Fruit fly (Drosophila melanogaster) whole organism, embryonic: ENCODE data around the gene da.

ENCODE experiments used
- Antp ChIP-seq: fragments of 200-800 bp; sonication (Bioruptor generic); optimal IDR thresholded peaks from 3 replicates; lab custom pipeline; 2016; ENCODE audit warnings: missing biosample characterization, missing genetic modification characterization
- CG10147 ChIP-seq: fragments of 200-800 bp; sonication (Bioruptor generic); optimal IDR thresholded peaks from 2 replicates; lab custom pipeline; 2019; ENCODE audit warnings: missing biosample characterization, mild to moderate bottlenecking, missing genetic modification characterization, moderate library complexity
- CG12104 ChIP-seq: fragments of 200-800 bp; sonication (Bioruptor generic); optimal IDR thresholded peaks from 3 replicates; lab custom pipeline; 2016; ENCODE audit warnings: missing biosample characterization, missing genetic modification characterization
- CG12236 ChIP-seq: fragments of 200-800 bp; sonication (Bioruptor generic); optimal IDR thresholded peaks from 2 replicates; lab custom pipeline; 2016; ENCODE audit warnings: missing biosample characterization, missing genetic modification characterization
- CG12659 ChIP-seq: fragments of 200-800 bp; sonication (Bioruptor generic); optimal IDR thresholded peaks from 3 replicates; lab custom pipeline; 2017; ENCODE audit warnings: mild to moderate bottlenecking, missing biosample characterization, missing genetic modification reagents, missing genetic modification characterization
- CG14014 ChIP-seq: fragments of 200-800 bp; sonication (Bioruptor generic); IDR thresholded peaks from 2 replicates; pipeline ENCODE4 v1.3.6; 2022; ENCODE audit warnings: missing biosample characterization, missing genetic modification characterization
- CG14441 ChIP-seq: fragments of 200-800 bp; sonication (Bioruptor generic); IDR thresholded peaks from 2 replicates; pipeline ENCODE4 v1.3.6; 2022; ENCODE audit warnings: missing biosample characterization, missing genetic modification characterization
- CG14965 ChIP-seq: fragments of 200-800 bp; sonication (Bioruptor generic); optimal IDR thresholded peaks from 2 replicates; lab custom pipeline; 2016; ENCODE audit warnings: missing biosample characterization, missing genetic modification characterization, borderline replicate concordance
- CG15479 ChIP-seq: fragments of 200-800 bp; sonication (Bioruptor generic); optimal IDR thresholded peaks from 3 replicates; lab custom pipeline; 2019; ENCODE audit warnings: missing biosample characterization, mild to moderate bottlenecking, missing genetic modification characterization, moderate library complexity
- CG15514 ChIP-seq: fragments of 200-800 bp; sonication (Bioruptor generic); optimal IDR thresholded peaks from 3 replicates; lab custom pipeline; 2017; ENCODE audit warnings: missing biosample characterization, missing genetic modification characterization, mild to moderate bottlenecking, moderate library complexity, missing genetic modification reagents
- CG1602 ChIP-seq: fragments of 200-800 bp; sonication (Bioruptor generic); optimal IDR thresholded peaks from 3 replicates; lab custom pipeline; 2016; ENCODE audit warnings: missing biosample characterization, missing genetic modification characterization
- CG1792 ChIP-seq: fragments of 200-800 bp; sonication (Bioruptor generic); optimal IDR thresholded peaks from 2 replicates; lab custom pipeline; 2016; ENCODE audit warnings: missing biosample characterization, missing genetic modification characterization
- CG30403 ChIP-seq: fragments of 200-800 bp; sonication (Bioruptor generic); optimal IDR thresholded peaks from 3 replicates; lab custom pipeline; 2016; ENCODE audit warnings: missing biosample characterization, missing genetic modification characterization
- CG32772 ChIP-seq: fragments of 200-800 bp; sonication (Bioruptor generic); IDR thresholded peaks from 2 replicates; pipeline ENCODE4 v1.3.6; 2022; ENCODE audit warnings: missing biosample characterization, missing genetic modification characterization
- CG42726 ChIP-seq: fragments of 200-800 bp; sonication (Bioruptor generic); IDR thresholded peaks from 2 replicates; pipeline ENCODE4 v1.3.6; 2022; ENCODE audit warnings: missing biosample characterization, missing genetic modification characterization; ENCODE audit not compliant: partially characterized antibody
- CG5180 ChIP-seq: fragments of 200-800 bp; sonication (Bioruptor generic); optimal IDR thresholded peaks from 3 replicates; lab custom pipeline; 2017; ENCODE audit warnings: missing biosample characterization, missing genetic modification characterization, mild to moderate bottlenecking, moderate library complexity, missing genetic modification reagents
- CG7357 ChIP-seq: fragments of 200-800 bp; sonication (Bioruptor generic); IDR thresholded peaks from 3 replicates; pipeline ENCODE4 v1.3.6; 2022; ENCODE audit warnings: missing biosample characterization, missing genetic modification characterization
- CG8944 ChIP-seq: fragments of 200-800 bp; sonication (Bioruptor generic); optimal IDR thresholded peaks from 3 replicates; lab custom pipeline; 2016; ENCODE audit warnings: missing biosample characterization, missing genetic modification characterization
- CG9797 ChIP-seq: fragments of 200-800 bp; sonication (Bioruptor generic); optimal IDR thresholded peaks from 3 replicates; lab custom pipeline; 2018; ENCODE audit warnings: missing biosample characterization, mild to moderate bottlenecking, missing genetic modification characterization
- Chrac-16 ChIP-seq: fragments of 200-800 bp; sonication (Bioruptor generic); optimal IDR thresholded peaks from 3 replicates; lab custom pipeline; 2016; ENCODE audit warnings: missing biosample characterization, missing genetic modification characterization
- Doc3 ChIP-seq: fragments of 200-800 bp; sonication (Bioruptor generic); IDR thresholded peaks from 3 replicates; pipeline ENCODE4 v1.3.6; 2022; ENCODE audit warnings: missing biosample characterization, missing genetic modification characterization; ENCODE audit not compliant: partially characterized antibody
- E2f1 ChIP-seq: fragments of 200-800 bp; sonication (Bioruptor generic); IDR thresholded peaks from 2 replicates; pipeline ENCODE4 v1.3.6; 2022; ENCODE audit warnings: missing biosample characterization, missing genetic modification characterization
- ERR ChIP-seq: fragments of 200-800 bp; sonication (Bioruptor generic); optimal IDR thresholded peaks from 2 replicates; lab custom pipeline; 2016; ENCODE audit warnings: missing biosample characterization, missing genetic modification characterization
- Gsc ChIP-seq: fragments of 200-800 bp; sonication (Bioruptor generic); IDR thresholded peaks from 2 replicates; pipeline ENCODE4 v1.3.6; 2022; ENCODE audit warnings: missing biosample characterization, missing genetic modification characterization
- HHEX ChIP-seq: fragments of 200-800 bp; sonication (Bioruptor generic); optimal IDR thresholded peaks from 3 replicates; lab custom pipeline; 2017; ENCODE audit warnings: missing biosample characterization, mild to moderate bottlenecking, missing genetic modification characterization, missing genetic modification reagents
- HLH4C ChIP-seq: fragments of 200-800 bp; sonication (Bioruptor generic); IDR thresholded peaks from 3 replicates; pipeline ENCODE4 v1.3.6; 2022; ENCODE audit warnings: missing biosample characterization, missing genetic modification characterization; ENCODE audit not compliant: partially characterized antibody
- Hmx ChIP-seq: fragments of 200-800 bp; sonication (Bioruptor generic); optimal IDR thresholded peaks from 2 replicates; lab custom pipeline; 2016; ENCODE audit warnings: missing biosample characterization, missing genetic modification characterization
- Mad ChIP-seq: fragments of 200-800 bp; sonication (Bioruptor generic); optimal IDR thresholded peaks from 2 replicates; lab custom pipeline; 2016; ENCODE audit warnings: missing biosample characterization, missing genetic modification characterization
- Nf-YA ChIP-seq: fragments of 200-800 bp; sonication (Bioruptor generic); IDR thresholded peaks from 2 replicates; pipeline ENCODE4 v1.3.6; 2022; ENCODE audit warnings: missing biosample characterization, missing genetic modification characterization
- Scr ChIP-seq: fragments of 200-800 bp; sonication (Bioruptor generic); IDR thresholded peaks from 2 replicates; pipeline ENCODE4 v1.3.6; 2022; ENCODE audit warnings: missing biosample characterization, missing genetic modification characterization; ENCODE audit not compliant: partially characterized antibody
- Six4 ChIP-seq: fragments of 200-800 bp; sonication (Bioruptor generic); optimal IDR thresholded peaks from 2 replicates; lab custom pipeline; 2016; ENCODE audit warnings: missing biosample characterization, missing genetic modification characterization
- TFAM ChIP-seq: fragments of 200-800 bp; sonication (Bioruptor generic); optimal IDR thresholded peaks from 2 replicates; lab custom pipeline; 2017; ENCODE audit warnings: missing biosample characterization, missing genetic modification characterization, inconsistent platforms
- ac ChIP-seq: fragments of 200-800 bp; sonication (Bioruptor generic); optimal IDR thresholded peaks from 3 replicates; lab custom pipeline; 2017; ENCODE audit warnings: missing biosample characterization, mild to moderate bottlenecking, missing genetic modification characterization
- al ChIP-seq: fragments of 200-800 bp; sonication (Bioruptor generic); IDR thresholded peaks from 2 replicates; pipeline ENCODE4 v1.3.6; 2022; ENCODE audit warnings: missing biosample characterization, missing genetic modification characterization
- ash1 ChIP-seq: fragments of 200-800 bp; sonication (Bioruptor generic); optimal IDR thresholded peaks from 2 replicates; lab custom pipeline; 2018; ENCODE audit warnings: missing biosample characterization, mild to moderate bottlenecking, missing genetic modification characterization
- cas ChIP-seq: fragments of 200-800 bp; sonication (Bioruptor generic); IDR thresholded peaks from 2 replicates; pipeline ENCODE4 v1.3.6; 2022; ENCODE audit warnings: missing biosample characterization, missing genetic modification characterization
- corto ChIP-seq: fragments of 200-800 bp; sonication (Bioruptor generic); optimal IDR thresholded peaks from 2 replicates; lab custom pipeline; 2016; ENCODE audit warnings: missing biosample characterization, mild to moderate bottlenecking, missing genetic modification characterization, moderate library complexity
- eve ChIP-seq, 2 experiments: fragments of >200 bp; optimal IDR thresholded peaks; 2 replicates each; lab custom pipeline; 2017; ENCODE audit warnings: missing biosample characterization in 2 of 2, missing genetic modification characterization in 2 of 2
- fd64A ChIP-seq: fragments of 200-800 bp; sonication (Bioruptor generic); optimal IDR thresholded peaks from 3 replicates; lab custom pipeline; 2018; ENCODE audit warnings: missing biosample characterization, mild to moderate bottlenecking, missing genetic modification characterization
- insv ChIP-seq, 2 experiments: fragments of 200-800 bp; sonication (Bioruptor generic); optimal IDR thresholded peaks; 3 replicates each; lab custom pipeline; 2016 to 2018; ENCODE audit warnings: missing biosample characterization in 2 of 2, missing genetic modification characterization in 2 of 2
- lbe ChIP-seq: fragments of 200-800 bp; sonication (Bioruptor generic); optimal IDR thresholded peaks from 2 replicates; lab custom pipeline; 2016; ENCODE audit warnings: missing biosample characterization, mild to moderate bottlenecking, missing genetic modification characterization
- lilli ChIP-seq: fragments of 200-800 bp; sonication (Bioruptor generic); optimal IDR thresholded peaks from 3 replicates; lab custom pipeline; 2016; ENCODE audit warnings: missing biosample characterization, missing genetic modification characterization
- odd ChIP-seq: fragments of 200-800 bp; sonication (Bioruptor generic); optimal IDR thresholded peaks from 2 replicates; lab custom pipeline; 2017; ENCODE audit warnings: missing biosample characterization, mild to moderate bottlenecking, missing genetic modification characterization
- pita ChIP-seq: fragments of 200-800 bp; sonication (Bioruptor generic); optimal IDR thresholded peaks from 2 replicates; lab custom pipeline; 2017; ENCODE audit warnings: missing biosample characterization, mild to moderate bottlenecking, missing genetic modification characterization
- ranshi ChIP-seq: fragments of 200-800 bp; sonication (Bioruptor generic); IDR thresholded peaks from 2 replicates; pipeline ENCODE4 v1.3.6; 2022; ENCODE audit warnings: missing biosample characterization, missing genetic modification characterization
- run ChIP-seq: fragments of 200-800 bp; sonication (Bioruptor generic); optimal IDR thresholded peaks from 3 replicates; lab custom pipeline; 2018; ENCODE audit warnings: missing biosample characterization, mild to moderate bottlenecking, missing genetic modification characterization
- stwl ChIP-seq: fragments of 200-800 bp; sonication (Bioruptor generic); optimal IDR thresholded peaks from 3 replicates; lab custom pipeline; 2018; ENCODE audit warnings: missing biosample characterization, mild to moderate bottlenecking, missing genetic modification characterization, moderate library complexity
- toy ChIP-seq: fragments of 200-800 bp; sonication (Bioruptor generic); IDR thresholded peaks from 2 replicates; pipeline ENCODE4 v1.3.6; 2022; ENCODE audit warnings: missing biosample characterization, missing genetic modification characterization

da gene

DNA sequence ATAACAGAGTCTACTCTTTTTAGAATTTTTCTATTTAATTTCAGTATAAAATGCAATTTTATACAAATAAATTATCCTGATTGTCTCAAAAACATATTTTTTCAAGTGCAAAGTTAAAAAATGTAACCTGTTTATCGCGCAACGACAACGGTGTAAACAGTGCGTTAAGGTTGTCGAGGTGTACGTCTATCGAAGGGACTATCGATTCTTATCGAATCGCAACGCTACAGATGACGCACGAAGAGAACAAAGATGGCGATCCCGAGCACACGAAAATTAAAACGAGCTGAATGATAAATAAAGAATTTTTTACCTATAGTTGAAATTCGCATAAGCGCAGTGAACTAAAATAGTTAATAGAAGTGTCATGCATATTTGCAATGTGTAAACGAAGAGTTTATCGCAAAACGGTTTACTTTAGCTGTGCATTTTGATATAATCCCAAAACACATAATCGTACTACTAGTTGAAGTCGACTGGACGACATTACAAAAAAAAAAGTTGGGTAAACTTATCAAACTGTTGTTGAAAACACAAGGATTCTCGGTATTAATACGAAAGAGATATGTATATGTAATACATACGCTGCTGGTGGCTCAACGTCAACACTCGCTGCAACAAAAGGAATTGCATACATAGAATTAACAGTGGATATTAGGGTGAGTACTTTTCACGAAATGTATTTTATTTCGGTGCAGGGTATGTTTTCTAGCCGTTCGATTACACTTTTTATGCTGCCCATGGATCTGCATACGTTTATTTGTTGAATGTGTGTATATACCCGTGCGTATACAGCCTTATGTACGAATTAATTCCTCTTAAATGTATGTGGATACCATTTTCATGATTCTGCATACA is at the start of gene da (continued):
- peak; percentile 50; the same call in 1 of the 2 replicates for TF ChIP-seq E2f1 (GFP tag; lab: Robert Waterston, UW)
- TF ChIP-seq HHEX (GFP tag; lab: Kevin White, UChicago), result peak; percentile 40
- TF ChIP-seq pita (GFP tag; lab: Kevin White, UChicago), result no peak
- TF ChIP-seq Gsc, result no peak
- TF ChIP-seq HLH4C (GFP tag; lab: Robert Waterston, UW), result peak; percentile 61; the same call in 2 of the 3 replicates
- TF ChIP-seq ash1 (GFP tag; lab: Kevin White, UChicago), result peak; percentile 6
- TF ChIP-seq CG14441 (GFP tag; lab: Robert Waterston, UW), result peak; percentile 59
- TF ChIP-seq CG10147, result no peak
- 0 out of 2 replicates have a peak, but pooled peaks have one; percentile 17 for TF ChIP-seq ranshi
- TF ChIP-seq CG9797 (GFP tag; lab: Kevin White, UChicago), result peak; percentile 58
- peak in 1 of 2 experiments; percentile 76 for TF ChIP-seq eve (GFP tag; optimal IDR thresholded peaks at IDR 0.05; lab: Kevin White, UChicago)
- TF ChIP-seq al, result peak; percentile 45
- no peak for TF ChIP-seq CG5180 (GFP tag; lab: Kevin White, UChicago)
- TF ChIP-seq CG1602, result peak; percentile 36
- peak; percentile 97 for TF ChIP-seq CG7357 (GFP tag; lab: Robert Waterston, UW)
- TF ChIP-seq corto (GFP tag; lab: Kevin White, UChicago), result no peak
- peak; percentile 59 for TF ChIP-seq Scr (GFP tag; lab: Robert Waterston, UW)
- peak; percentile 49 for TF ChIP-seq Hmx (GFP tag; lab: Kevin White, UChicago)
- peak; percentile 70 for TF ChIP-seq lilli (GFP tag; lab: Kevin White, UChicago)
- peak; percentile 48 for TF ChIP-seq CG12236
- peak; percentile 64; the same call in 1 of the 2 replicates for TF ChIP-seq CG14014 (GFP tag; lab: Robert Waterston, UW)
- peak; percentile 34 for TF ChIP-seq CG1792 (GFP tag; lab: Kevin White, UChicago)
- peak; percentile 56 for TF ChIP-seq Chrac-16 (GFP tag; lab: Kevin White, UChicago)
- TF ChIP-seq Doc3, result no peak
- peak; percentile 23 for TF ChIP-seq CG8944 (GFP tag; lab: Kevin White, UChicago)
- TF ChIP-seq CG32772 (GFP tag; lab: Robert Waterston, UW), result no peak; the same call in 1 of the 2 replicates
- no peak for TF ChIP-seq TFAM (GFP tag; lab: Kevin White, UChicago)
- TF ChIP-seq CG14965 (GFP tag; lab: Kevin White, UChicago), result no peak
- TF ChIP-seq odd (GFP tag; lab: Kevin White, UChicago), result peak; percentile 23
- no peak for TF ChIP-seq fd64A (GFP tag; lab: Kevin White, UChicago)
- no peak for TF ChIP-seq toy
- TF ChIP-seq CG12659 (GFP tag; lab: Kevin White, UChicago), result peak; percentile 91
- peak; percentile 39 for TF ChIP-seq Mad
- no peak for TF ChIP-seq cas
- TF ChIP-seq Six4 (GFP tag; lab: Kevin White, UChicago), result peak; percentile 15
- TF ChIP-seq stwl (tag; lab: Kevin White, UChicago), result peak; percentile 65
- TF ChIP-seq CG15479 (GFP tag; lab: Kevin White, UChicago), result peak; percentile 81
- TF ChIP-seq Antp (GFP tag; lab: Kevin White, UChicago), result peak; percentile 57
- TF ChIP-seq ac, result no peak
- TF ChIP-seq CG30403 (GFP tag; lab: Kevin White, UChicago), result peak; percentile 77
- TF ChIP-seq CG42726 (GFP tag; lab: Robert Waterston, UW), result no peak
- no peak for TF ChIP-seq Nf-YA
- TF ChIP-seq run (tag; lab: Kevin White, UChicago), result no peak
- TF ChIP-seq lbe (GFP tag; lab: Kevin White, UChicago), result no peak
- TF ChIP-seq ERR (GFP tag; lab: Kevin White, UChicago), result no peak
- TF ChIP-seq insv (GFP tag; optimal IDR thresholded peaks at IDR 0.05; lab: Kevin White, UChicago), result no peak
- peak; percentile 81 for TF ChIP-seq CG15514
- TF ChIP-seq CG12104 (GFP tag; lab: Kevin White, UChicago), result no peak
